Fruit fly (Drosophila melanogaster): ENCODE data around the gene La.

The La gene

DNA sequence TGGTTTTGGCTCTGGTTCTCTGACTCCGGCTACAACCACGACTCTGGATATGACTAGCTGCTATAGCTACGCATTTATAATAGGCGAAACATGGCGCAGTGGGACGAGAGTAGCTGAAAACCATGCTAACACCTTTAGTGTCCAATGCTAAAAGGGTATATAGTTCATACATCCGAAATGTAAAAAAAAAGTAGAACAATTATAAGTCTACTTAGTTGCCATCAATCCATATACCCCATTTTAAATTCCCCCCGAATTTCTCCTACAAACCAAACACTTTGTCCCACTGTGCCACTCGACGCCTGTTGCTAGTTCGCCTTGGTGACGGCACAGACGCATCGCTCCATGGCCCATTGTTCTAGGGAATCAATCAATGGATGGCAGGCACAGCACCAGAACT is 23.5 kb downstream of the La start (continued):
- TF ChIP-seq aop (GFP tag; IDR thresholded peaks at IDR 0.05) (no peak), CG18619 (GFP tag; optimal IDR thresholded peaks at IDR 0.05) (peak; percentile 47), CG13624 (GFP tag; optimal IDR thresholded peaks at IDR 0.05) (peak; percentile 81), CG2202 (tag; optimal IDR thresholded peaks at IDR 0.05) (peak; percentile 15), salm (tag; optimal IDR thresholded peaks at IDR 0.05) (no peak), CG6175 (GFP tag; IDR thresholded peaks at IDR 0.05) (peak; percentile 46; the same call in 1 of the 3 replicates), CG6254 (GFP tag; optimal IDR thresholded peaks at IDR 0.05) (peak; percentile 81), CG12659 (GFP tag; optimal IDR thresholded peaks at IDR 0.05) (peak; percentile 37), Scr (GFP tag; IDR thresholded peaks at IDR 0.05; ENCODE audit: partially characterized antibody) (no peak; the same call in 1 of the 2 replicates), CG15514 (GFP tag; optimal IDR thresholded peaks at IDR 0.05) (peak; percentile 67), bab2 (GFP tag; optimal IDR thresholded peaks at IDR 0.05) (peak; percentile 49), Hmr (GFP tag; optimal IDR thresholded peaks at IDR 0.05) (peak; percentile 47), shn (GFP tag; optimal IDR thresholded peaks at IDR 0.05) (peak; percentile 68), NFAT (GFP tag; IDR thresholded peaks at IDR 0.05) (peak; percentile 78), Dbx (GFP tag; IDR thresholded peaks at IDR 0.05) (0 out of 3 replicates have a peak, but pooled peaks have one; percentile 26), cas (GFP tag; IDR thresholded peaks at IDR 0.05) (no peak), Side (GFP tag; optimal IDR thresholded peaks at IDR 0.05) (peak; percentile 27), ro (GFP tag; IDR thresholded peaks at IDR 0.05) (no peak), CG34224 (GFP tag; IDR thresholded peaks at IDR 0.05; ENCODE audit: partially characterized antibody) (no peak), CG33213 (GFP tag; optimal IDR thresholded peaks at IDR 0.05) (peak; percentile 75), Spps (tag; optimal IDR thresholded peaks at IDR 0.05) (peak; percentile 76), slou (GFP tag; optimal IDR thresholded peaks at IDR 0.05) (peak; percentile 40), mld (GFP tag; IDR thresholded peaks at IDR 0.05; ENCODE audit: partially characterized antibody) (no peak), CG11560 (tag; IDR thresholded peaks at IDR 0.05) (peak; percentile 50; the same call in 1 of the 3 replicates), slbo (GFP tag; IDR thresholded peaks at IDR 0.05) (peak; percentile 42), br (optimal IDR thresholded peaks at IDR 0.05) (no peak), MTF-1 (GFP tag; optimal IDR thresholded peaks at IDR 0.05; ENCODE audit: borderline replicate concordance) (peak; percentile 68), ftz-f1 (GFP tag; optimal IDR thresholded peaks at IDR 0.05) (no peak), MBD-R2 (GFP tag; IDR thresholded peaks at IDR 0.05) (no peak), fru (optimal IDR thresholded peaks at IDR 0.05) (no peak), bcd (GFP tag; optimal IDR thresholded peaks at IDR 0.05) (peak; percentile 85), Poxn (GFP tag; IDR thresholded peaks at IDR 0.05) (no peak), CG14667 (GFP tag; IDR thresholded peaks at IDR 0.05) (peak; percentile 79), hb (GFP tag; IDR thresholded peaks at IDR 0.05; ENCODE audit: partially characterized antibody) (no peak), Hr3 (GFP tag; optimal IDR thresholded peaks at IDR 0.05) (peak; percentile 43), CG12299 (tag; optimal IDR thresholded peaks at IDR 0.05) (no peak), CG31365 (tag; optimal IDR thresholded peaks at IDR 0.05) (peak; percentile 52), crp (GFP tag; optimal IDR thresholded peaks at IDR 0.05) (no peak), NK7.1 (GFP tag; optimal IDR thresholded peaks at IDR 0.05) (peak; percentile 64), ara (GFP tag; IDR thresholded peaks at IDR 0.05) (peak; percentile 94), CG15073 (GFP tag; optimal IDR thresholded peaks at IDR 0.05) (no peak), exex (tag; optimal IDR thresholded peaks at IDR 0.05) (peak; percentile 4), nerfin-2 (GFP tag; IDR thresholded peaks at IDR 0.05; ENCODE audit: partially characterized antibody) (peak; percentile 49; the same call in 1 of the 2 replicates), psq (GFP tag; optimal IDR thresholded peaks at IDR 0.05) (no peak), CG14441 (GFP tag; IDR thresholded peaks at IDR 0.05) (peak; percentile 85), CG12104 (GFP tag; optimal IDR thresholded peaks at IDR 0.05) (peak; percentile 35), CG17912 (GFP tag; optimal IDR thresholded peaks at IDR 0.05) (no peak), zen2 (GFP tag; IDR thresholded peaks at IDR 0.05; ENCODE audit: partially characterized antibody) (no peak), CG42726 (GFP tag; IDR thresholded peaks at IDR 0.05; ENCODE audit: partially characterized antibody) (no peak), ab (GFP tag; optimal IDR thresholded peaks at IDR 0.05) (no peak), seq (GFP tag; IDR thresholded peaks at IDR 0.05) (peak; percentile 41; the same call in 1 of the 2 replicates)

Measured in whole organism, embryonic.